Worm (Caenorhabditis elegans): ENCODE data around the gene F29G6.1.

ce11 chrX:11518415-11518814, 16.3 kb downstream of the F29G6.1 start:
- TF ChIP-seq skn-1 (tag; optimal IDR thresholded peaks at IDR 0.05) (no peak), nhr-76 (tag; optimal IDR thresholded peaks at IDR 0.05) (no peak), pqm-1 (tag; optimal IDR thresholded peaks at IDR 0.05) (no peak), efl-3 (GFP tag; optimal IDR thresholded peaks at IDR 0.05) (no peak), mdl-1 (tag; optimal IDR thresholded peaks at IDR 0.05) (no peak), fos-1 (tag; optimal IDR thresholded peaks at IDR 0.05) (no peak), fkh-10 (GFP tag; optimal IDR thresholded peaks at IDR 0.05) (no peak), lin-35 (GFP tag; optimal IDR thresholded peaks at IDR 0.05) (no peak)
